Fruit fly (Drosophila melanogaster) whole organism, embryonic: ENCODE data around the gene Nthl1.
A peak's percentile ranks its signal among the peaks of the same experiment; 100 is the strongest.

ENCODE experiments used
- B-H2 ChIP-seq: fragments of 200-800 bp; sonication (Bioruptor generic); optimal IDR thresholded peaks from 2 replicates; lab custom pipeline; 2018; ENCODE audit warnings: missing biosample characterization, mild to moderate bottlenecking, missing genetic modification characterization
- Blimp-1 ChIP-seq: fragments of 200-800 bp; sonication (Bioruptor generic); optimal IDR thresholded peaks from 3 replicates; lab custom pipeline; 2018; ENCODE audit warnings: missing biosample characterization, missing genetic modification characterization, mild to moderate bottlenecking, moderate library complexity, missing genetic modification reagents
- BtbVII ChIP-seq: fragments of 200-800 bp; sonication (Bioruptor generic); optimal IDR thresholded peaks from 3 replicates; lab custom pipeline; 2017; ENCODE audit warnings: missing biosample characterization, mild to moderate bottlenecking, missing genetic modification characterization
- CG10543 ChIP-seq: fragments of 200-800 bp; sonication (Bioruptor generic); optimal IDR thresholded peaks from 3 replicates; lab custom pipeline; 2017; ENCODE audit warnings: missing biosample characterization, mild to moderate bottlenecking, missing genetic modification characterization, moderate library complexity
- CG11093 ChIP-seq: fragments of 200-800 bp; sonication (Bioruptor generic); IDR thresholded peaks from 3 replicates; pipeline ENCODE4 v1.3.6; 2022; ENCODE audit warnings: missing biosample characterization, missing genetic modification characterization
- CG12219 ChIP-seq: fragments of 200-800 bp; sonication (Bioruptor generic); optimal IDR thresholded peaks from 3 replicates; lab custom pipeline; 2018; ENCODE audit warnings: missing biosample characterization, mild to moderate bottlenecking, missing genetic modification characterization
- CG15696 ChIP-seq: fragments of 200-800 bp; sonication (Bioruptor generic); optimal IDR thresholded peaks from 2 replicates; lab custom pipeline; 2019; ENCODE audit warnings: missing biosample characterization, mild to moderate bottlenecking, missing genetic modification characterization, moderate library complexity
- CG1603 ChIP-seq: fragments of 200-800 bp; sonication (Bioruptor generic); optimal IDR thresholded peaks from 2 replicates; lab custom pipeline; 2019; ENCODE audit warnings: missing biosample characterization, mild to moderate bottlenecking, missing genetic modification characterization, moderate library complexity
- CG1647 ChIP-seq: fragments of 200-800 bp; sonication (Bioruptor generic); optimal IDR thresholded peaks from 3 replicates; lab custom pipeline; 2016; ENCODE audit warnings: missing biosample characterization, missing genetic modification characterization
- CG17328 ChIP-seq: fragments of 200-800 bp; sonication (Bioruptor generic); IDR thresholded peaks from 2 replicates; pipeline ENCODE4 v1.3.6; 2022; ENCODE audit warnings: missing biosample characterization, missing genetic modification characterization
- CG17385 ChIP-seq: fragments of 200-800 bp; sonication (Bioruptor generic); optimal IDR thresholded peaks from 3 replicates; lab custom pipeline; 2018; ENCODE audit warnings: missing biosample characterization, mild to moderate bottlenecking, missing genetic modification characterization
- CG17829 ChIP-seq: fragments of 200-800 bp; optimal IDR thresholded peaks from 2 replicates; lab custom pipeline; 2019; ENCODE audit warnings: missing biosample characterization, mild to moderate bottlenecking, missing genetic modification characterization, moderate library complexity
- CG18599 ChIP-seq: fragments of 200-800 bp; sonication (Bioruptor generic); optimal IDR thresholded peaks from 3 replicates; lab custom pipeline; 2017; ENCODE audit warnings: missing biosample characterization, missing genetic modification characterization, mild to moderate bottlenecking, moderate library complexity, missing genetic modification reagents
- CG18764 ChIP-seq: fragments of 200-800 bp; sonication (Bioruptor generic); optimal IDR thresholded peaks from 3 replicates; lab custom pipeline; 2016; ENCODE audit warnings: missing biosample characterization, missing genetic modification characterization
- CG2678 ChIP-seq: fragments of 200-800 bp; sonication (Bioruptor generic); optimal IDR thresholded peaks from 3 replicates; lab custom pipeline; 2019; ENCODE audit warnings: missing biosample characterization, mild to moderate bottlenecking, missing genetic modification characterization, moderate library complexity
- CG31441 ChIP-seq: fragments of 200-800 bp; sonication (Bioruptor generic); IDR thresholded peaks from 2 replicates; pipeline ENCODE4 v1.3.6; 2022; ENCODE audit warnings: missing biosample characterization, missing genetic modification characterization
- CG33557 ChIP-seq: fragments of 200-800 bp; sonication (Bioruptor generic); optimal IDR thresholded peaks from 2 replicates; lab custom pipeline; 2019; ENCODE audit warnings: missing biosample characterization, mild to moderate bottlenecking, missing genetic modification characterization, moderate library complexity
- CG3407 ChIP-seq: fragments of 200-800 bp; sonication (Bioruptor generic); optimal IDR thresholded peaks from 2 replicates; lab custom pipeline; 2018; ENCODE audit warnings: missing biosample characterization, mild to moderate bottlenecking, missing genetic modification characterization
- CG34422 ChIP-seq: fragments of 200-800 bp; sonication (Bioruptor generic); IDR thresholded peaks from 3 replicates; pipeline ENCODE4 v1.3.6; 2022; ENCODE audit warnings: missing biosample characterization, missing genetic modification characterization
- CG4328 ChIP-seq: fragments of 200-800 bp; sonication (Bioruptor generic); optimal IDR thresholded peaks from 3 replicates; lab custom pipeline; 2017; ENCODE audit warnings: missing biosample characterization, missing genetic modification reagents, missing genetic modification characterization
- CG4404 ChIP-seq: fragments of 200-800 bp; sonication (Bioruptor generic); IDR thresholded peaks from 2 replicates; pipeline ENCODE4 v1.3.6; 2022; ENCODE audit warnings: missing biosample characterization, missing genetic modification characterization
- CG4854 ChIP-seq: fragments of 200-800 bp; sonication (Bioruptor generic); optimal IDR thresholded peaks from 2 replicates; lab custom pipeline; 2016; ENCODE audit warnings: missing biosample characterization, missing genetic modification characterization, inconsistent platforms
- CG5953 ChIP-seq: fragments of 200-800 bp; sonication (Bioruptor generic); IDR thresholded peaks from 2 replicates; pipeline ENCODE4 v1.3.6; 2022; ENCODE audit warnings: missing biosample characterization, missing genetic modification characterization
- CG6813 ChIP-seq: fragments of 200-800 bp; sonication (Bioruptor generic); optimal IDR thresholded peaks from 2 replicates; lab custom pipeline; 2017; ENCODE audit warnings: missing biosample characterization, missing genetic modification characterization, mild to moderate bottlenecking, moderate library complexity, missing genetic modification reagents
- CG7745 ChIP-seq: fragments of 200-800 bp; sonication (Bioruptor generic); optimal IDR thresholded peaks from 2 replicates; lab custom pipeline; 2018; ENCODE audit warnings: missing biosample characterization, mild to moderate bottlenecking, missing genetic modification characterization, moderate library complexity
- CG8359 ChIP-seq: fragments of 200-800 bp; sonication (Bioruptor generic); optimal IDR thresholded peaks from 2 replicates; lab custom pipeline; 2017; ENCODE audit warnings: missing biosample characterization, mild to moderate bottlenecking, missing genetic modification characterization, borderline replicate concordance
- CG8944 ChIP-seq: fragments of 200-800 bp; sonication (Bioruptor generic); optimal IDR thresholded peaks from 3 replicates; lab custom pipeline; 2016; ENCODE audit warnings: missing biosample characterization, missing genetic modification characterization
- CkIIα-i1 ChIP-seq: fragments of 200-800 bp; sonication (Bioruptor generic); IDR thresholded peaks from 2 replicates; pipeline ENCODE4 v1.3.6; 2022; ENCODE audit warnings: missing biosample characterization, missing genetic modification characterization
- Fer3 ChIP-seq: fragments of 200-800 bp; sonication (Bioruptor generic); optimal IDR thresholded peaks from 2 replicates; lab custom pipeline; 2018; ENCODE audit warnings: missing biosample characterization, mild to moderate bottlenecking, missing genetic modification characterization, moderate library complexity
- HHEX ChIP-seq: fragments of 200-800 bp; sonication (Bioruptor generic); optimal IDR thresholded peaks from 3 replicates; lab custom pipeline; 2017; ENCODE audit warnings: missing biosample characterization, mild to moderate bottlenecking, missing genetic modification characterization, missing genetic modification reagents
- HLH3B ChIP-seq: fragments of 200-800 bp; sonication (Bioruptor generic); IDR thresholded peaks from 2 replicates; pipeline ENCODE4 v1.3.6; 2022; ENCODE audit warnings: missing biosample characterization, missing genetic modification characterization
- Hmr ChIP-seq: fragments of 200-800 bp; sonication (Bioruptor generic); optimal IDR thresholded peaks from 3 replicates; lab custom pipeline; 2017; ENCODE audit warnings: mild to moderate bottlenecking, missing biosample characterization, missing genetic modification reagents, missing genetic modification characterization
- Hr39 ChIP-seq: fragments of >200 bp; optimal IDR thresholded peaks from 2 replicates; lab custom pipeline; 2017
- NfI ChIP-seq: fragments of 200-800 bp; sonication (Bioruptor generic); optimal IDR thresholded peaks from 3 replicates; lab custom pipeline; 2018; ENCODE audit warnings: missing biosample characterization, mild to moderate bottlenecking, missing genetic modification characterization, moderate library complexity
- PHDP ChIP-seq: fragments of 200-800 bp; sonication (Bioruptor generic); optimal IDR thresholded peaks from 3 replicates; lab custom pipeline; 2018; ENCODE audit warnings: missing biosample characterization, mild to moderate bottlenecking, missing genetic modification characterization, moderate library complexity
- Side ChIP-seq: fragments of 200-800 bp; sonication (Bioruptor generic); optimal IDR thresholded peaks from 2 replicates; lab custom pipeline; 2016; ENCODE audit warnings: missing biosample characterization, missing genetic modification characterization
- Sox100B ChIP-seq: fragments of 200-800 bp; sonication (Bioruptor generic); optimal IDR thresholded peaks from 3 replicates; lab custom pipeline; 2018; ENCODE audit warnings: missing biosample characterization, mild to moderate bottlenecking, missing genetic modification characterization
- Sox102F ChIP-seq: fragments of 200-800 bp; sonication (Bioruptor generic); optimal IDR thresholded peaks from 2 replicates; lab custom pipeline; 2018; ENCODE audit warnings: missing biosample characterization, mild to moderate bottlenecking, missing genetic modification characterization, moderate library complexity
- ash1 ChIP-seq: fragments of 200-800 bp; sonication (Bioruptor generic); optimal IDR thresholded peaks from 2 replicates; lab custom pipeline; 2018; ENCODE audit warnings: missing biosample characterization, mild to moderate bottlenecking, missing genetic modification characterization
- bigmax ChIP-seq: fragments of 200-800 bp; sonication (Bioruptor generic); optimal IDR thresholded peaks from 2 replicates; lab custom pipeline; 2018; ENCODE audit warnings: missing biosample characterization, mild to moderate bottlenecking, missing genetic modification characterization
- caup ChIP-seq: fragments of 200-800 bp; sonication (Bioruptor generic); optimal IDR thresholded peaks from 3 replicates; lab custom pipeline; 2017; ENCODE audit warnings: missing biosample characterization, mild to moderate bottlenecking, missing genetic modification characterization, moderate library complexity; ENCODE audit not compliant: severe bottlenecking
- ci ChIP-seq: fragments of 200-800 bp; sonication (Bioruptor generic); IDR thresholded peaks from 3 replicates; pipeline ENCODE4 v1.3.6; 2022; ENCODE audit warnings: missing biosample characterization, missing genetic modification characterization
- fru ChIP-seq: fragments of >200 bp; optimal IDR thresholded peaks from 2 replicates; lab custom pipeline; 2017
- jigr1 ChIP-seq: fragments of 200-800 bp; sonication (Bioruptor generic); IDR thresholded peaks from 3 replicates; pipeline ENCODE4 v1.3.6; 2022; ENCODE audit warnings: missing biosample characterization, missing genetic modification characterization
- ken ChIP-seq: fragments of 200-800 bp; sonication (Bioruptor generic); IDR thresholded peaks from 3 replicates; pipeline ENCODE4 v1.3.6; 2022; ENCODE audit warnings: missing biosample characterization, missing genetic modification characterization
- maf-S ChIP-seq: fragments of 200-800 bp; sonication (Bioruptor generic); optimal IDR thresholded peaks from 2 replicates; lab custom pipeline; 2016; ENCODE audit warnings: missing biosample characterization, missing genetic modification characterization
- onecut ChIP-seq: fragments of 200-800 bp; sonication (Bioruptor generic); IDR thresholded peaks from 2 replicates; pipeline ENCODE4 v1.3.6; 2022; ENCODE audit warnings: missing biosample characterization, missing genetic modification characterization
- sima ChIP-seq: fragments of 200-800 bp; sonication (Bioruptor generic); optimal IDR thresholded peaks from 2 replicates; lab custom pipeline; 2016; ENCODE audit warnings: missing biosample characterization, missing genetic modification characterization
- so ChIP-seq: fragments of 200-800 bp; sonication (Bioruptor generic); IDR thresholded peaks from 3 replicates; pipeline ENCODE4 v1.3.6; 2022; ENCODE audit warnings: missing biosample characterization, missing genetic modification characterization
- ssp ChIP-seq: fragments of 200-800 bp; sonication (Bioruptor generic); IDR thresholded peaks from 2 replicates; pipeline ENCODE4 v1.3.6; 2022; ENCODE audit warnings: missing biosample characterization, missing genetic modification characterization

The Nthl1 gene

DNA sequence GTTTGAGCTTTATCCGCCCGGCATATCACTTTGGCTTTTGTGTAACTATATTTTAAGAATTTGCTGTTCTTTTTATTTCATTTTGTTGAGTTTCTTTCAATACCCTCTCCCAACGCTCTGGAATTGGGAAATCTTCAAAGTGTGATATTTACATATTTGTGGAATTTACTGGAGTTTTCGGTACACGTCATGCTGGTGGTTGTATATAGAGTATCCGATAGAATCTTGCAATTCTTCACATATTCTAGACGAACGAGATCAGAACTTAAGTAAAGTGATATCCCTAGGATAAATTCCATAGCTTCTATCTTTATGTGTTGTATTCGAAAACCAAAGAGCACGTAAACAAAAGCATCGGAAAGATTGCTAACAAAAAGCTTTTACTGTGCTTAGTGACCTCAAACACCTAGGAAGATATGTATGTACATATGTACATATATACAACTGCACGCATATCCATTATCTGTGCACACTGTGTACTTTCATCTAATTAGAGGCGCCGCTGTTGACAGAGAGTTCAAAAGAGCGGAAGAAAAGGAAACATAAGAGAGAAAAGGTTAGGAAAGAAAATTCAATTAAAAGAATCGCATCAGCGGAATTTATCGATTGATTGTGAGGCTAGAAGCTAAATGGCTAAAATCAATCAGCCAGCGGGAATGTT is 30.8 kb downstream of the Nthl1 start (continued):
- TF ChIP-seq CG3407 (GFP tag; lab: Kevin White, UChicago): peak; percentile 65
- TF ChIP-seq CG4404 (GFP tag; lab: Robert Waterston, UW): no peak
- peak; percentile 60 for TF ChIP-seq CG6813 (GFP tag; lab: Kevin White, UChicago)
- peak; percentile 39; the same call in 1 of the 2 replicates for TF ChIP-seq HLH3B
- no peak for TF ChIP-seq Side (GFP tag; lab: Kevin White, UChicago)
- TF ChIP-seq Sox100B (GFP tag; lab: Kevin White, UChicago): peak; percentile 55
- peak; percentile 57 for TF ChIP-seq onecut
- no peak for TF ChIP-seq CG8944 (GFP tag; lab: Kevin White, UChicago)
- peak; percentile 40 for TF ChIP-seq CG10543 (GFP tag; lab: Kevin White, UChicago)
- no peak for TF ChIP-seq CG34422 (GFP tag; lab: Robert Waterston, UW)
- no peak for TF ChIP-seq fru (lab: Kevin White, UChicago)
- peak; percentile 4 for TF ChIP-seq CG17829 (tag; lab: Kevin White, UChicago)
- peak; percentile 54 for TF ChIP-seq CG17385 (GFP tag; lab: Kevin White, UChicago)
- TF ChIP-seq CG18599: peak; percentile 38
- TF ChIP-seq Hmr (GFP tag; lab: Kevin White, UChicago): peak; percentile 19
- TF ChIP-seq bigmax (GFP tag; lab: Kevin White, UChicago): peak; percentile 33
- peak; percentile 54 for TF ChIP-seq CG33557 (GFP tag; lab: Kevin White, UChicago)
- peak; percentile 46 for TF ChIP-seq NfI (GFP tag; lab: Kevin White, UChicago)
- peak; percentile 63 for TF ChIP-seq Blimp-1 (GFP tag; lab: Kevin White, UChicago)
- TF ChIP-seq sima (GFP tag; lab: Kevin White, UChicago): no peak
- peak; percentile 37 for TF ChIP-seq BtbVII (GFP tag; lab: Kevin White, UChicago)
- TF ChIP-seq ssp (GFP tag; lab: Robert Waterston, UW): no peak
- TF ChIP-seq CG4854 (GFP tag; lab: Kevin White, UChicago): peak; percentile 30
- TF ChIP-seq CG11093 (GFP tag; lab: Robert Waterston, UW): no peak
- no peak for TF ChIP-seq CG8359
- TF ChIP-seq CG5953 (GFP tag; lab: Robert Waterston, UW): peak; percentile 60
- TF ChIP-seq Fer3 (tag; lab: Kevin White, UChicago): peak; percentile 46
- TF ChIP-seq CG1603 (tag; lab: Kevin White, UChicago): peak; percentile 24
- peak; percentile 39 for TF ChIP-seq CG15696
- no peak for TF ChIP-seq CG17328 (GFP tag; lab: Robert Waterston, UW)
- TF ChIP-seq CG2678: peak; percentile 72
- peak; percentile 39 for TF ChIP-seq Sox102F (GFP tag; lab: Kevin White, UChicago)
- no peak for TF ChIP-seq Hr39
- TF ChIP-seq ash1 (GFP tag; lab: Kevin White, UChicago): peak; percentile 13
- TF ChIP-seq CG12219 (GFP tag; lab: Kevin White, UChicago): peak; percentile 31
- TF ChIP-seq CkIIα-i1 (GFP tag; lab: Robert Waterston, UW): no peak
- TF ChIP-seq caup (GFP tag; lab: Kevin White, UChicago): peak; percentile 12
- no peak for TF ChIP-seq CG1647
- TF ChIP-seq jigr1: no peak
- peak; percentile 84 for TF ChIP-seq ci (GFP tag; lab: Robert Waterston, UW)
- no peak for TF ChIP-seq maf-S (GFP tag; lab: Kevin White, UChicago)
- peak; percentile 2 for TF ChIP-seq B-H2 (GFP tag; lab: Kevin White, UChicago)
- TF ChIP-seq HHEX (GFP tag; lab: Kevin White, UChicago): peak; percentile 69
- TF ChIP-seq ken: 0 out of 3 replicates have a peak, but pooled peaks have one; percentile 5
- TF ChIP-seq CG18764 (GFP tag; lab: Kevin White, UChicago): peak; percentile 35
- TF ChIP-seq CG4328: peak; percentile 61
- TF ChIP-seq CG7745 (tag; lab: Kevin White, UChicago): no peak
- peak; percentile 48; the same call in 1 of the 2 replicates for TF ChIP-seq CG31441
- TF ChIP-seq so (GFP tag; lab: Robert Waterston, UW): peak; percentile 62; the same call in 2 of the 3 replicates
- peak; percentile 34 for TF ChIP-seq PHDP (tag; lab: Kevin White, UChicago)
